Worm (Caenorhabditis elegans): ENCODE measurements around the gene trpp-5.

- TF ChIP-seq snpc-4 (tag; optimal IDR thresholded peaks at IDR 0.05) = no peak
- TF ChIP-seq tbx-8 (GFP tag; optimal IDR thresholded peaks at IDR 0.05) = no peak
- TF ChIP-seq nhr-76 (tag; optimal IDR thresholded peaks at IDR 0.05) = no peak
- no peak for TF ChIP-seq unc-39 (tag; optimal IDR thresholded peaks at IDR 0.05)
- no peak for TF ChIP-seq elt-3 (tag; optimal IDR thresholded peaks at IDR 0.05)
- no peak for TF ChIP-seq hlh-1 (tag; optimal IDR thresholded peaks at IDR 0.05)
- no peak for TF ChIP-seq ham-2 (GFP tag; optimal IDR thresholded peaks at IDR 0.05)
- no peak for TF ChIP-seq unc-62 (GFP tag; optimal IDR thresholded peaks at IDR 0.05)
- TF ChIP-seq pha-4 (tag; optimal IDR thresholded peaks at IDR 0.05) = no peak
- no peak for TF ChIP-seq lin-13 (tag; optimal IDR thresholded peaks at IDR 0.05)
- TF ChIP-seq lsy-2 (tag; optimal IDR thresholded peaks at IDR 0.05) = no peak
These were observed 37.9 kb upstream of the trpp-5 start, which contains the start of gene txdc-12.1 for ce11 chrII:12240088-12240487.

All from whole organism, mixed stage, embryonic.